Worm (Caenorhabditis elegans) whole organism, L1 larva: ENCODE measurements around the gene unc-86.

Experiments used
- C04F5.9 ChIP-seq: sonication (generic microtip); optimal IDR thresholded peaks from 2 replicates; lab custom pipeline; 2016; ENCODE audit warnings: missing genetic modification characterization, missing compliant biosample characterization
- C16A3.4 ChIP-seq: fragments of 150-350 bp; optimal IDR thresholded peaks from 2 replicates; lab custom pipeline; 2014; ENCODE audit warnings: missing biosample characterization, missing genetic modification characterization
- C34B4.2 ChIP-seq: sonication (generic microtip); optimal IDR thresholded peaks from 2 replicates; lab custom pipeline; 2017; ENCODE audit warnings: mild to moderate bottlenecking, missing genetic modification characterization, missing compliant biosample characterization
- F16B12.6 ChIP-seq: fragments of 150-350 bp; optimal IDR thresholded peaks from 2 replicates; lab custom pipeline; 2014; ENCODE audit warnings: missing biosample characterization, missing genetic modification characterization
- Y116A8C.19 ChIP-seq: sonication (generic microtip); optimal IDR thresholded peaks from 2 replicates; lab custom pipeline; 2016; ENCODE audit warnings: missing compliant biosample characterization, missing genetic modification characterization, borderline replicate concordance
- aha-1 ChIP-seq: fragments of 150-350 bp; optimal IDR thresholded peaks from 2 replicates; lab custom pipeline; 2014; ENCODE audit warnings: missing biosample characterization, missing genetic modification characterization
- alr-1 ChIP-seq: fragments of 200-800 bp; sonication (Bioruptor generic); optimal IDR thresholded peaks from 2 replicates; lab custom pipeline; 2018; ENCODE audit warnings: borderline replicate concordance, mild to moderate bottlenecking, missing genetic modification characterization, missing compliant biosample characterization
- ceh-63 ChIP-seq: fragments of 200-800 bp; sonication (Bioruptor generic); optimal IDR thresholded peaks from 2 replicates; lab custom pipeline; 2018; ENCODE audit warnings: mild to moderate bottlenecking, missing genetic modification characterization, missing compliant biosample characterization
- ceh-8 ChIP-seq: fragments of 200-800 bp; sonication (Bioruptor generic); optimal IDR thresholded peaks from 2 replicates; lab custom pipeline; 2018; ENCODE audit warnings: mild to moderate bottlenecking, missing genetic modification characterization, moderate library complexity, missing compliant biosample characterization
- ceh-82 ChIP-seq, 3 experiments: fragments of 150-350 bp in 1 of 3; sonication (generic microtip) in 2 of 3; optimal IDR thresholded peaks; 2 replicates each; lab custom pipeline; 2014 to 2017; ENCODE audit warnings: missing biosample characterization in 3 of 3, missing genetic modification characterization in 3 of 3
- ceh-88 ChIP-seq: fragments of 200-800 bp; sonication (Bioruptor generic); IDR thresholded peaks from 2 replicates; pipeline ENCODE4 v1.3.6; 2022; ENCODE audit warnings: missing genetic modification characterization, missing compliant biosample characterization
- ceh-90 ChIP-seq: sonication (generic microtip); optimal IDR thresholded peaks from 2 replicates; lab custom pipeline; 2016; ENCODE audit warnings: missing genetic modification characterization, missing compliant biosample characterization
- dpl-1 ChIP-seq, 3 experiments: fragments of 150-350 bp in 2 of 3; sonication (generic microtip) in 1 of 3; optimal IDR thresholded peaks; 2 replicates each; lab custom pipeline; 2014 to 2017; ENCODE audit warnings: missing biosample characterization in 3 of 3, missing genetic modification characterization in 3 of 3, missing genetic modification reagents in 3 of 3
- efl-3 ChIP-seq: fragments of 200-800 bp; sonication (Bioruptor generic); optimal IDR thresholded peaks from 2 replicates; lab custom pipeline; 2018; ENCODE audit warnings: mild to moderate bottlenecking, missing genetic modification characterization, missing compliant biosample characterization
- egl-13 ChIP-seq: sonication (generic microtip); optimal IDR thresholded peaks from 2 replicates; lab custom pipeline; 2016; ENCODE audit warnings: missing genotype, missing genetic modification reagents, missing genetic modification characterization, missing compliant biosample characterization
- egl-27 ChIP-seq, 2 experiments: fragments of 150-350 bp in 1 of 2; sonication (generic microtip); optimal IDR thresholded peaks; 3 replicates each; lab custom pipeline; 2017 to 2018; ENCODE audit warnings: missing biosample characterization in 2 of 2, missing genetic modification characterization in 2 of 2, missing genetic modification reagents in 2 of 2
- elt-2 ChIP-seq: sonication (generic microtip); optimal IDR thresholded peaks from 2 replicates; lab custom pipeline; 2016; ENCODE audit warnings: missing genetic modification characterization, mild to moderate bottlenecking, inconsistent platforms, missing compliant biosample characterization, missing genetic modification reagents
- fos-1 ChIP-seq: fragments of 150-350 bp; optimal IDR thresholded peaks from 2 replicates; lab custom pipeline; 2014; ENCODE audit warnings: missing biosample characterization, missing genetic modification characterization
- hlh-4 ChIP-seq: sonication (generic microtip); optimal IDR thresholded peaks from 2 replicates; lab custom pipeline; 2016; ENCODE audit warnings: mild to moderate bottlenecking, missing genetic modification characterization, missing compliant biosample characterization
- irx-1 ChIP-seq: sonication (generic microtip); optimal IDR thresholded peaks from 2 replicates; lab custom pipeline; 2016; ENCODE audit warnings: missing genetic modification characterization, missing compliant biosample characterization
- isw-1 ChIP-seq: fragments of 200-800 bp; sonication (Bioruptor generic); IDR thresholded peaks from 2 replicates; pipeline ENCODE4 v1.3.6; 2022; ENCODE audit warnings: missing genetic modification characterization, missing compliant biosample characterization
- lin-15B ChIP-seq: fragments of 150-350 bp; sonication (generic microtip); optimal IDR thresholded peaks from 3 replicates; lab custom pipeline; 2014; ENCODE audit warnings: missing biosample characterization, missing genetic modification characterization
- lir-3 ChIP-seq: sonication (generic microtip); optimal IDR thresholded peaks from 2 replicates; lab custom pipeline; 2016; ENCODE audit warnings: mild to moderate bottlenecking, missing genetic modification characterization, moderate library complexity, missing compliant biosample characterization; ENCODE audit not compliant: poor library complexity
- lsy-2 ChIP-seq, 2 experiments: fragments of 150-350 bp; optimal IDR thresholded peaks; 2 replicates each; lab custom pipeline; 2014; ENCODE audit warnings: missing biosample characterization in 2 of 2, missing genetic modification characterization in 2 of 2
- mab-9 ChIP-seq: fragments of 200-800 bp; sonication (Bioruptor generic); IDR thresholded peaks from 2 replicates; pipeline ENCODE4 v1.3.6; 2022; ENCODE audit warnings: missing genetic modification reagents, missing genetic modification characterization, missing compliant biosample characterization
- mdl-1 ChIP-seq, 2 experiments: fragments of 150-350 bp; optimal IDR thresholded peaks; 2 replicates each; lab custom pipeline; 2014 to 2017; ENCODE audit warnings: missing biosample characterization in 2 of 2, missing genetic modification characterization in 2 of 2, inconsistent platforms in 1 of 2
- mef-2 ChIP-seq: fragments of 150-350 bp; optimal IDR thresholded peaks from 2 replicates; lab custom pipeline; 2014; ENCODE audit warnings: missing biosample characterization, missing genetic modification characterization
- nhr-11 ChIP-seq: fragments of 150-350 bp; optimal IDR thresholded peaks from 2 replicates; lab custom pipeline; 2014; ENCODE audit warnings: missing biosample characterization, missing genetic modification characterization
- nhr-12 ChIP-seq: sonication (generic microtip); optimal IDR thresholded peaks from 2 replicates; lab custom pipeline; 2017; ENCODE audit warnings: missing biosample characterization, missing genetic modification characterization
- nhr-237 ChIP-seq: fragments of 150-350 bp; optimal IDR thresholded peaks from 2 replicates; lab custom pipeline; 2014; ENCODE audit warnings: missing biosample characterization, missing genetic modification characterization
- nhr-47 ChIP-seq: sonication (generic microtip); optimal IDR thresholded peaks from 2 replicates; lab custom pipeline; 2016; ENCODE audit warnings: mild to moderate bottlenecking, missing genetic modification characterization, moderate library complexity, missing compliant biosample characterization
- nhr-76 ChIP-seq: sonication (generic microtip); optimal IDR thresholded peaks from 2 replicates; lab custom pipeline; 2017; ENCODE audit warnings: missing biosample characterization, missing genetic modification characterization
- nhr-77 ChIP-seq: fragments of 150-350 bp; optimal IDR thresholded peaks from 2 replicates; lab custom pipeline; 2014; ENCODE audit warnings: missing biosample characterization, missing genetic modification characterization
- nhr-84 ChIP-seq: sonication (generic microtip); optimal IDR thresholded peaks from 2 replicates; lab custom pipeline; 2017; ENCODE audit warnings: missing biosample characterization, missing genetic modification characterization
- pag-3 ChIP-seq: sonication (generic microtip); optimal IDR thresholded peaks from 2 replicates; lab custom pipeline; 2017; ENCODE audit warnings: missing genetic modification characterization, mild to moderate bottlenecking, missing compliant biosample characterization, antibody characterized with exemption, borderline replicate concordance; ENCODE audit not compliant: insufficient read depth
- pax-3 ChIP-seq: fragments of 200-800 bp; sonication (Bioruptor generic); optimal IDR thresholded peaks from 2 replicates; lab custom pipeline; 2018; ENCODE audit warnings: mild to moderate bottlenecking, missing genetic modification characterization, moderate library complexity, missing compliant biosample characterization
- rnt-1 ChIP-seq: sonication (generic microtip); optimal IDR thresholded peaks from 2 replicates; lab custom pipeline; 2016; ENCODE audit warnings: mild to moderate bottlenecking, missing genetic modification characterization, moderate library complexity, missing compliant biosample characterization
- snpc-4 ChIP-seq: fragments of 150-350 bp; optimal IDR thresholded peaks from 2 replicates; lab custom pipeline; 2014; ENCODE audit warnings: missing biosample characterization, missing genetic modification characterization
- sptf-1 ChIP-seq: fragments of 150-350 bp; optimal IDR thresholded peaks from 2 replicates; lab custom pipeline; 2014; ENCODE audit warnings: missing biosample characterization, missing genetic modification characterization
- sup-37 ChIP-seq: fragments of 200-800 bp; sonication (Bioruptor generic); optimal IDR thresholded peaks from 2 replicates; lab custom pipeline; 2018; ENCODE audit warnings: mild to moderate bottlenecking, missing genetic modification characterization, missing compliant biosample characterization
- unc-62 ChIP-seq: fragments of 150-350 bp; optimal IDR thresholded peaks from 2 replicates; lab custom pipeline; 2014; ENCODE audit warnings: missing biosample characterization, missing genetic modification reagents, missing genetic modification characterization
- unc-98 ChIP-seq: fragments of 200-800 bp; sonication (Bioruptor generic); IDR thresholded peaks from 2 replicates; pipeline ENCODE4 v1.3.6; 2022; ENCODE audit warnings: missing genetic modification characterization, missing compliant biosample characterization
- vab-15 ChIP-seq: sonication (generic microtip); optimal IDR thresholded peaks from 2 replicates; lab custom pipeline; 2017; ENCODE audit warnings: missing genotype, mild to moderate bottlenecking, missing genetic modification characterization, missing compliant biosample characterization
- xbp-1 ChIP-seq: sonication (generic microtip); optimal IDR thresholded peaks from 2 replicates; lab custom pipeline; 2016; ENCODE audit warnings: missing genetic modification characterization, missing compliant biosample characterization
- zag-1 ChIP-seq: fragments of 150-350 bp; optimal IDR thresholded peaks from 2 replicates; lab custom pipeline; 2014; ENCODE audit warnings: missing biosample characterization, missing genetic modification characterization
- zip-4 ChIP-seq: fragments of 200-800 bp; sonication (Bioruptor generic); optimal IDR thresholded peaks from 2 replicates; lab custom pipeline; 2018; ENCODE audit warnings: mild to moderate bottlenecking, missing genetic modification characterization, moderate library complexity, missing compliant biosample characterization
- ztf-4 ChIP-seq: fragments of 150-350 bp; optimal IDR thresholded peaks from 2 replicates; lab custom pipeline; 2014; ENCODE audit warnings: missing biosample characterization, missing genetic modification characterization

unc-86 gene

ce11 chrIII:8227511-8227910, 11.4 kb upstream of the unc-86 start, which contains the start of gene fbxl-1 (continued):
- TF ChIP-seq F16B12.6 (tag; lab: Kevin White, UChicago) (peak; percentile 50), mef-2 (tag; lab: Kevin White, UChicago) (peak; percentile 58), lir-3 (peak; percentile 56), sup-37 (GFP tag; lab: Kevin White, UChicago) (no peak), isw-1 (GFP tag; lab: Robert Waterston, UW) (peak; percentile 48), zag-1 (tag; lab: Kevin White, UChicago) (no peak), mab-9 (GFP tag; lab: Robert Waterston, UW) (no peak), irx-1 (tag; lab: Kevin White, UChicago) (peak; percentile 29), nhr-47 (tag; lab: Kevin White, UChicago) (peak; percentile 85), ceh-88 (peak; percentile 43; the same call in 1 of the 2 replicates), hlh-4 (no peak), aha-1 (no peak), efl-3 (GFP tag; lab: Kevin White, UChicago) (no peak), C04F5.9 (tag; lab: Kevin White, UChicago) (no peak), ceh-82 (tag; optimal IDR thresholded peaks at IDR 0.05; lab: Kevin White, UChicago) (peak; percentile 25 to 70 (median 47)), zip-4 (peak; percentile 9), nhr-11 (tag; lab: Kevin White, UChicago) (no peak), ceh-63 (peak; percentile 13), nhr-84 (no peak), C34B4.2 (tag; lab: Kevin White, UChicago) (no peak), nhr-77 (peak; percentile 71), egl-13 (tag; lab: Kevin White, UChicago) (peak; percentile 76), nhr-76 (no peak), fos-1 (tag; lab: Kevin White, UChicago) (peak; percentile 43), sptf-1 (tag; lab: Kevin White, UChicago) (no peak), alr-1 (tag; lab: Kevin White, UChicago) (no peak), snpc-4 (peak; percentile 6), ztf-4 (peak; percentile 60), lin-15B (tag; lab: Kevin White, UChicago) (no peak), ceh-90 (tag; lab: Kevin White, UChicago) (no peak), pag-3 (tag; lab: Kevin White, UChicago) (no peak), vab-15 (tag; lab: Kevin White, UChicago) (no peak), unc-62 (GFP tag; lab: Kevin White, UChicago) (no peak), Y116A8C.19 (tag; lab: Kevin White, UChicago) (no peak), lsy-2 (tag; optimal IDR thresholded peaks at IDR 0.05; lab: Kevin White, UChicago) (peak; percentile 75 to 88), nhr-237 (no peak), dpl-1 (GFP tag; optimal IDR thresholded peaks at IDR 0.05; lab: Kevin White, UChicago) (peak; percentile 52 to 57 (median 53)), elt-2 (tag; lab: Kevin White, UChicago) (peak; percentile 21), unc-98 (GFP tag; lab: Robert Waterston, UW) (no peak), mdl-1 (tag; optimal IDR thresholded peaks at IDR 0.05; lab: Kevin White, UChicago) (peak in 1 of 2 experiments; percentile 93), ceh-8 (GFP tag; lab: Kevin White, UChicago) (peak; percentile 29), C16A3.4 (tag; lab: Kevin White, UChicago) (peak; percentile 82), pax-3 (tag; lab: Kevin White, UChicago) (peak; percentile 64)

ce11 chrIII:8226178-8226577, 10.0 kb upstream of the unc-86 start, which contains the start of gene rfs-1:
rfs-1 (plus strand) TSS chrIII:8226478.
- no peak for TF ChIP-seq zag-1 (tag; lab: Kevin White, UChicago)
- TF ChIP-seq nhr-12 (tag; lab: Kevin White, UChicago): no peak
- TF ChIP-seq egl-27 (tag; optimal IDR thresholded peaks at IDR 0.05; lab: Kevin White, UChicago): no peak
- TF ChIP-seq rnt-1 (tag; lab: Kevin White, UChicago): no peak
- no peak for TF ChIP-seq xbp-1 (tag; lab: Kevin White, UChicago)
